Worm (Caenorhabditis elegans) whole organism, young adult: ENCODE data around the gene nhr-201.

Experiments
- B0035.1 ChIP-seq: sonication (generic microtip); optimal IDR thresholded peaks from 2 replicates; lab custom pipeline; 2016; ENCODE audit warnings: missing genetic modification characterization, mild to moderate bottlenecking, missing compliant biosample characterization, missing genotype, missing genetic modification reagents
- F23B12.7 ChIP-seq: sonication (generic microtip); optimal IDR thresholded peaks from 2 replicates; lab custom pipeline; 2017; ENCODE audit warnings: missing genetic modification characterization, mild to moderate bottlenecking, missing compliant biosample characterization, antibody characterized with exemption, moderate library complexity; ENCODE audit not compliant: insufficient read depth
- Y53G8AR.9 ChIP-seq: fragments of 200-800 bp; sonication (Bioruptor generic); conservative IDR thresholded peaks from 2 replicates; pipeline ENCODE4 v1.3.6; 2022; ENCODE audit warnings: missing genetic modification reagents, missing genetic modification characterization, missing compliant biosample characterization
- Y56A3A.18 ChIP-seq: fragments of 200-800 bp; sonication (Bioruptor generic); IDR thresholded peaks from 2 replicates; pipeline ENCODE4 v1.3.6; 2022; ENCODE audit warnings: missing genetic modification reagents, missing genetic modification characterization, missing compliant biosample characterization
- ama-1 ChIP-seq, 3 experiments: fragments of 150-350 bp in 1 of 3; sonication (generic microtip) in 2 of 3; optimal IDR thresholded peaks; 2 replicates each; lab custom pipeline; 2014 to 2018; ENCODE audit warnings: missing biosample characterization in 2 of 3, missing genetic modification characterization in 2 of 3, missing genetic modification reagents in 2 of 3
- attf-3 ChIP-seq: fragments of 200-800 bp; sonication (Bioruptor generic); conservative IDR thresholded peaks from 2 replicates; pipeline ENCODE4 v1.3.6; 2022; ENCODE audit warnings: missing genetic modification reagents, missing genetic modification characterization, missing compliant biosample characterization
- attf-5 ChIP-seq: fragments of 200-800 bp; sonication (Bioruptor generic); optimal IDR thresholded peaks from 2 replicates; lab custom pipeline; 2018; ENCODE audit warnings: mild to moderate bottlenecking, missing genetic modification characterization, missing compliant biosample characterization
- cebp-1 ChIP-seq, 2 experiments: fragments of 200-800 bp in 1 of 2; sonication (Bioruptor generic) in 1 of 2; sonication (generic microtip) in 1 of 2; IDR thresholded peaks in 1 of 2; optimal IDR thresholded peaks in 1 of 2; 2 replicates each; pipeline versions ENCODE4 v1.3.6 to Lab custom; 2017 to 2022; ENCODE audit warnings: missing compliant biosample characterization in 2 of 2, missing genetic modification characterization in 2 of 2, mild to moderate bottlenecking in 1 of 2, missing genetic modification reagents in 1 of 2, moderate library complexity in 1 of 2
- ceh-27 ChIP-seq: fragments of 200-800 bp; sonication (Bioruptor generic); optimal IDR thresholded peaks from 2 replicates; lab custom pipeline; 2018; ENCODE audit warnings: mild to moderate bottlenecking, missing genetic modification characterization, moderate library complexity, missing compliant biosample characterization
- ceh-91 ChIP-seq: fragments of 200-800 bp; sonication (Bioruptor generic); IDR thresholded peaks from 2 replicates; pipeline ENCODE4 v1.3.6; 2022; ENCODE audit warnings: missing genetic modification reagents, missing genetic modification characterization, missing compliant biosample characterization
- dox-1 ChIP-seq: fragments of 200-800 bp; sonication (Bioruptor generic); IDR thresholded peaks from 2 replicates; pipeline ENCODE4 v1.3.6; 2022; ENCODE audit warnings: missing genetic modification reagents, missing genetic modification characterization, missing compliant biosample characterization
- ekl-4 ChIP-seq: fragments of 200-800 bp; sonication (Bioruptor generic); IDR thresholded peaks from 2 replicates; pipeline ENCODE4 v1.3.6; 2022; ENCODE audit warnings: missing genetic modification reagents, missing genetic modification characterization, missing compliant biosample characterization
- hrde-1 ChIP-seq: sonication (generic microtip); optimal IDR thresholded peaks from 2 replicates; lab custom pipeline; 2016; ENCODE audit warnings: missing genetic modification characterization, mild to moderate bottlenecking, missing compliant biosample characterization, moderate library complexity, missing genotype, missing genetic modification reagents, borderline replicate concordance
- let-607 ChIP-seq, 2 experiments: fragments of 200-800 bp in 1 of 2; sonication (Bioruptor generic) in 1 of 2; sonication (generic microtip) in 1 of 2; optimal IDR thresholded peaks; 2 replicates each; lab custom pipeline; 2016 to 2018; ENCODE audit warnings: mild to moderate bottlenecking in 2 of 2, missing compliant biosample characterization in 2 of 2, missing genetic modification characterization in 2 of 2, moderate library complexity in 2 of 2, missing genotype in 1 of 2
- lin-40 ChIP-seq: sonication (generic microtip); optimal IDR thresholded peaks from 2 replicates; lab custom pipeline; 2016; ENCODE audit warnings: missing genetic modification characterization, mild to moderate bottlenecking, missing compliant biosample characterization, missing genotype, missing genetic modification reagents
- lin-54 ChIP-seq: fragments of 200-800 bp; sonication (Bioruptor generic); optimal IDR thresholded peaks from 2 replicates; lab custom pipeline; 2018; ENCODE audit warnings: mild to moderate bottlenecking, missing genetic modification characterization, missing compliant biosample characterization
- madf-6 ChIP-seq: fragments of 200-800 bp; sonication (Bioruptor generic); IDR thresholded peaks from 2 replicates; pipeline ENCODE4 v1.3.6; 2022; ENCODE audit warnings: missing genetic modification reagents, missing genetic modification characterization, missing compliant biosample characterization
- madf-8 ChIP-seq: fragments of 200-800 bp; sonication (Bioruptor generic); conservative IDR thresholded peaks from 2 replicates; pipeline ENCODE4 v1.3.6; 2022; ENCODE audit warnings: missing genetic modification reagents, missing genetic modification characterization, missing compliant biosample characterization
- mcd-1 ChIP-seq: fragments of 200-800 bp; sonication (Bioruptor generic); IDR thresholded peaks from 2 replicates; pipeline ENCODE4 v1.3.6; 2022; ENCODE audit warnings: missing genetic modification reagents, missing genetic modification characterization, missing compliant biosample characterization
- mxl-1 ChIP-seq: sonication (generic microtip); optimal IDR thresholded peaks from 2 replicates; lab custom pipeline; 2016; ENCODE audit warnings: missing genetic modification characterization, missing compliant biosample characterization
- nhr-179 ChIP-seq: sonication (generic microtip); optimal IDR thresholded peaks from 2 replicates; lab custom pipeline; 2016; ENCODE audit warnings: mild to moderate bottlenecking, missing genetic modification characterization, missing compliant biosample characterization
- nhr-80 ChIP-seq: sonication (generic microtip); optimal IDR thresholded peaks from 2 replicates; lab custom pipeline; 2016; ENCODE audit warnings: missing genetic modification characterization, missing compliant biosample characterization
- nhr-90 ChIP-seq: sonication (generic microtip); optimal IDR thresholded peaks from 2 replicates; lab custom pipeline; 2016; ENCODE audit warnings: missing genotype, mild to moderate bottlenecking, missing genetic modification characterization, missing compliant biosample characterization
- rpc-1 ChIP-seq, 2 experiments: fragments of 150-350 bp in 1 of 2; sonication (generic microtip) in 1 of 2; optimal IDR thresholded peaks; 2 replicates each; lab custom pipeline; 2014 to 2018; ENCODE audit warnings: missing biosample characterization in 1 of 2, missing genetic modification characterization in 1 of 2, missing genetic modification reagents in 1 of 2, missing genotype in 1 of 2
- snpc-4 ChIP-seq, 5 experiments: fragments of 150-350 bp in 1 of 5; sonication (generic microtip) in 4 of 5; optimal IDR thresholded peaks; 2 replicates each; lab custom pipeline; 2014 to 2018; ENCODE audit warnings: missing genetic modification characterization in 5 of 5, missing biosample characterization in 3 of 5, antibody characterized with exemption in 2 of 5, mild to moderate bottlenecking in 2 of 5, missing compliant biosample characterization in 2 of 5, missing genotype in 2 of 5, moderate library complexity in 2 of 5, missing genetic modification reagents in 1 of 5
- somi-1 ChIP-seq: fragments of 200-800 bp; sonication (Bioruptor generic); optimal IDR thresholded peaks from 2 replicates; lab custom pipeline; 2018; ENCODE audit warnings: mild to moderate bottlenecking, missing genetic modification characterization, missing compliant biosample characterization
- sptf-2 ChIP-seq: fragments of 200-800 bp; sonication (Bioruptor generic); optimal IDR thresholded peaks from 2 replicates; lab custom pipeline; 2018; ENCODE audit warnings: mild to moderate bottlenecking, missing genetic modification characterization, missing compliant biosample characterization
- tbp1 ChIP-seq: fragments of 200-800 bp; sonication (Bioruptor generic); optimal IDR thresholded peaks from 2 replicates; lab custom pipeline; 2018; ENCODE audit warnings: mild to moderate bottlenecking, missing genetic modification characterization, missing compliant biosample characterization
- tbx-9 ChIP-seq: sonication (generic microtip); optimal IDR thresholded peaks from 2 replicates; lab custom pipeline; 2016; ENCODE audit warnings: borderline replicate concordance, missing genetic modification characterization, inconsistent platforms, missing compliant biosample characterization
- zfh-2 ChIP-seq: fragments of 200-800 bp; sonication (Bioruptor generic); conservative IDR thresholded peaks from 2 replicates; pipeline ENCODE4 v1.3.6; 2022; ENCODE audit warnings: missing genetic modification reagents, missing genetic modification characterization, missing compliant biosample characterization
- ztf-22 ChIP-seq: fragments of 200-800 bp; sonication (Bioruptor generic); optimal IDR thresholded peaks from 2 replicates; lab custom pipeline; 2018; ENCODE audit warnings: mild to moderate bottlenecking, missing genetic modification characterization, moderate library complexity, missing compliant biosample characterization
- ztf-28 ChIP-seq: fragments of 200-800 bp; sonication (Bioruptor generic); IDR thresholded peaks from 2 replicates; pipeline ENCODE4 v1.3.6; 2022; ENCODE audit warnings: missing genetic modification reagents, missing genetic modification characterization, missing compliant biosample characterization

Gene nhr-201

DNA sequence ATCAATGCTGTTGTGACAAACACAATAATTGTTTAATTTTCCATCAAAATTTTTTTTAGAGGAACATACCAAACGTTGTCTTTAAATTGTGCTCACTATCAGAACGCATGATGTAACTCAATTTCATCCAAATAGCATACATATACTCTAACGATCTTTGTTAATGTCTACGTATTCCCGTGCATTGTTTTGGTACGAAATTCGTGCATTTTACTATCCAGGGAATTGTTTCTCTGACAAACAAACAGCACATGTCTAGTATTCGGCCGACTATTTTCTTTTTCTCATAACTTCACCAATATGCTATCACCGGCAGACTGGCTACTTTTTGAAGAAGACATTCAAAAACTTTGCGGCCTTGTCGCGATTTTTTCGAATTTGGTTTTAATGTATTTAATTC is 26.8 kb downstream of the nhr-201 start, which contains the start of gene str-196:
TSS of gene str-196 (plus strand) at position 301 of the 400 bp plus-strand sequence.
- no peak for TF ChIP-seq zfh-2 (GFP tag; lab: Robert Waterston, UW)
- no peak for TF ChIP-seq mcd-1
- no peak for TF ChIP-seq ama-1 (optimal IDR thresholded peaks at IDR 0.05; lab: Kevin White, UChicago)
- TF ChIP-seq ama-1 (GFP tag; optimal IDR thresholded peaks at IDR 0.05; lab: Kevin White, UChicago) = no peak
- TF ChIP-seq sptf-2 (GFP tag; lab: Kevin White, UChicago) = no peak
- TF ChIP-seq madf-6 (GFP tag; lab: Robert Waterston, UW) = no peak
- TF ChIP-seq ekl-4 (GFP tag; lab: Robert Waterston, UW) = no peak
- no peak for TF ChIP-seq rpc-1 (optimal IDR thresholded peaks at IDR 0.05; lab: Kevin White, UChicago)
- no peak for TF ChIP-seq rpc-1 (tag; optimal IDR thresholded peaks at IDR 0.05; lab: Kevin White, UChicago)
- no peak for TF ChIP-seq B0035.1 (tag; lab: Kevin White, UChicago)
- no peak for TF ChIP-seq lin-54 (GFP tag; lab: Kevin White, UChicago)
- no peak for TF ChIP-seq F23B12.7 (tag; lab: Kevin White, UChicago)

ce11 chrV:494284-494683 is 29.7 kb downstream of the nhr-201 start, which contains the start of gene nhr-131:
TSS of gene nhr-131 (plus strand) at chrV:494370.
- peak; percentile 54 for TF ChIP-seq attf-5 (GFP tag; lab: Kevin White, UChicago)
- peak; percentile 20 for TF ChIP-seq lin-40 (tag; lab: Kevin White, UChicago)
- TF ChIP-seq dox-1 (GFP tag; lab: Robert Waterston, UW) = peak; percentile 41
- no peak for TF ChIP-seq nhr-90 (tag; lab: Kevin White, UChicago)
- peak; percentile 73 for TF ChIP-seq cebp-1 (GFP tag; IDR thresholded peaks at IDR 0.05; lab: Robert Waterston, UW)
- peak; percentile 89 for TF ChIP-seq cebp-1 (tag; optimal IDR thresholded peaks at IDR 0.05; lab: Kevin White, UChicago)
- TF ChIP-seq nhr-80 (tag; lab: Kevin White, UChicago) = peak; percentile 77
- TF ChIP-seq ztf-28 (GFP tag; lab: Robert Waterston, UW) = no peak

- TF ChIP-seq ekl-4 (GFP tag; lab: Robert Waterston, UW) (no peak), ceh-27 (GFP tag; lab: Kevin White, UChicago) (no peak), attf-3 (GFP tag; lab: Robert Waterston, UW) (no peak), tbp1 (GFP tag; lab: Kevin White, UChicago) (no peak), Y56A3A.18 (GFP tag; lab: Robert Waterston, UW) (no peak), ztf-22 (GFP tag; lab: Kevin White, UChicago) (no peak)
Observed at ce11 chrV:497399-497798, 32.8 kb downstream of the nhr-201 start, which contains the start of gene T01G6.1. TSS of gene T01G6.1 (plus strand) at chrV:497699.

DNA sequence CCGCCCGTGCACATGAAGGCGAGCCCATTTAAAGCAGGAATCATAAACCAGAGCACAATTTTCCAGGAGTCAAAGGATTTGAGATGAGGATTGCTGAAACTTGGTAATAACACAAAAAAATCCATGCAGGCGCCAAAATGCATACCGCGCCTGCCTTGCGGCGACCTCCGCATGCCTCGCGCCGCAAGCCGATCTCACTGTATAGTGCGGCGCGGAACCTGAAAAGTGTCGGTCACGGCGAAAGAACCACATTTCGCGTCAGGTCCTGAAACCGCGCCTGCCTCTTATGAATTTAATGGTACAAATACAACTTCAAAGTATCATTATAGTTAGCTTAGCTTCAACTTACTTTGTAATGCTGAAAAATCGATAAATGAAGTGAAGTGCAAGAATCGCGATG is 35.9 kb downstream of the nhr-201 start:
- TF ChIP-seq hrde-1 (tag; lab: Kevin White, UChicago) (no peak), snpc-4 (GFP tag; optimal IDR thresholded peaks at IDR 0.05; lab: Kevin White, UChicago) (no peak), snpc-4 (tag; optimal IDR thresholded peaks at IDR 0.05; lab: Kevin White, UChicago) (peak in 1 of 4 experiments; percentile 1), Y53G8AR.9 (GFP tag; lab: Robert Waterston, UW) (no peak), zfh-2 (GFP tag; lab: Robert Waterston, UW) (peak; percentile 73)

DNA sequence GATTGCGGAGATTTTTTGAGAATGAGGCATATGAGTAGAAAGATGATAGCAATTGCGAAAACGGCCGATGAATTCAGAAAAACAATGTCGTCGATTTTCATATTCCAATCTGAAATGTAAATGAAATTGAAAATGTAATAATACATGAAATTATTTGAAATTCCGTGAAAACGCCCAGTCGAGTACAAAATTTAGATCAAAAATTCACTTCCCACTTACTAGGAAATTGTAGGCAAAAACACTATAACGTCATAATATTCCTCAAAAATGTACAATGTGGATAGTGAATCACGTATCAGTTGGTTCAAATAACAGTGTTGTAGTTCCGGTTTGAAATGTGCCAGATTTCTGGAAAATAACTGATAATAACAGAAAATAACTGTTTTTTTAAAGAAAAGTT is 36.6 kb downstream of the nhr-201 start, which contains the start of gene str-256:
TSS of gene str-256 (minus strand) at position 101 of the 400 bp plus-strand sequence.
- TF ChIP-seq let-607 (tag; optimal IDR thresholded peaks at IDR 0.05; lab: Kevin White, UChicago) (no peak), tbp1 (GFP tag; lab: Kevin White, UChicago) (no peak), lin-54 (GFP tag; lab: Kevin White, UChicago) (no peak), madf-8 (GFP tag; lab: Robert Waterston, UW) (no peak), tbx-9 (tag; lab: Kevin White, UChicago) (no peak), mxl-1 (tag; lab: Kevin White, UChicago) (no peak), nhr-179 (tag; lab: Kevin White, UChicago) (no peak), somi-1 (GFP tag; lab: Kevin White, UChicago) (no peak), ceh-91 (GFP tag; lab: Robert Waterston, UW) (no peak)
- TF ChIP-seq, all 124 proteins: peak for 0
